Worm (Caenorhabditis elegans) whole organism, L1 larva: ENCODE results near the gene nhr-116.

Source experiments
- C04F5.9 ChIP-seq: sonication (generic microtip); optimal IDR thresholded peaks from 2 replicates; lab custom pipeline; 2016; ENCODE audit warnings: missing genetic modification characterization, missing compliant biosample characterization
- ces-1 ChIP-seq: fragments of 150-350 bp; optimal IDR thresholded peaks from 2 replicates; lab custom pipeline; 2014; ENCODE audit warnings: missing biosample characterization, missing genetic modification reagents, missing genetic modification characterization
- efl-3 ChIP-seq: fragments of 200-800 bp; sonication (Bioruptor generic); optimal IDR thresholded peaks from 2 replicates; lab custom pipeline; 2018; ENCODE audit warnings: mild to moderate bottlenecking, missing genetic modification characterization, missing compliant biosample characterization
- elt-2 ChIP-seq: sonication (generic microtip); optimal IDR thresholded peaks from 2 replicates; lab custom pipeline; 2016; ENCODE audit warnings: missing genetic modification characterization, mild to moderate bottlenecking, inconsistent platforms, missing compliant biosample characterization, missing genetic modification reagents
- elt-3 ChIP-seq, 6 experiments: fragments of 150-350 bp in 1 of 6; sonication (generic microtip); optimal IDR thresholded peaks; 2 replicates each; lab custom pipeline; 2017 to 2018; ENCODE audit warnings: missing biosample characterization in 6 of 6, missing genetic modification characterization in 6 of 6, inconsistent platforms in 1 of 6
- lin-13 ChIP-seq: fragments of 150-350 bp; optimal IDR thresholded peaks from 2 replicates; lab custom pipeline; 2014; ENCODE audit warnings: missing biosample characterization, missing genetic modification reagents, missing genetic modification characterization
- nhr-76 ChIP-seq: sonication (generic microtip); optimal IDR thresholded peaks from 2 replicates; lab custom pipeline; 2017; ENCODE audit warnings: missing biosample characterization, missing genetic modification characterization

ce11 chrV:16956229-16956628, 44.2 kb downstream of the nhr-116 start, which contains the start of gene clec-239:
- TF ChIP-seq nhr-76 (tag; lab: Kevin White, UChicago) (no peak), efl-3 (GFP tag; lab: Kevin White, UChicago) (no peak), C04F5.9 (no peak), elt-2 (tag; lab: Kevin White, UChicago) (no peak), elt-3 (tag; optimal IDR thresholded peaks at IDR 0.05; lab: Kevin White, UChicago) (no peak), ces-1 (no peak), lin-13 (GFP tag; lab: Kevin White, UChicago) (no peak)
